Worm (Caenorhabditis elegans): ENCODE results near the gene C06E1.1.

The C06E1.1 gene

DNA sequence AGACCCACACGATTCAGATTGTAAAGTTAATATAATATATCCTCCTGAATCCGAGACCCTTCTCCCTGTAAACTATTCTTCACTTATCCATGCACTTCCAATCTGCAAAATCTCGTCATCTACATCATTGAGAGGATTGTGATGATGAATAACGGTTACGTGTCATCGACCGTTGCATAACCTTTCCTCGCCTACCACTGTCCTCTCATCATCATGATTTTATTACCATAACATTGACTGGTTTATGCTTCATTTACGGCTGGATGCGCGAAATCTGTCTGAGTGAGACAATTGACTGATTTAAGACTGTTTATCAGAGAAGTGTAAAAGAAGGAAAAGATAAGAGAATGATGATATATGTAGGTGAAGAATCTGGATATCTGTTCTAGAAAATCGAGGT is 14.6 kb downstream of the C06E1.1 start:
- no peak for TF ChIP-seq lin-26 (GFP tag; IDR thresholded peaks at IDR 0.05)
- TF ChIP-seq ztf-26 (tag; optimal IDR thresholded peaks at IDR 0.05), result no peak
- TF ChIP-seq nfya-1 (tag; optimal IDR thresholded peaks at IDR 0.05; ENCODE audit: borderline replicate concordance, insufficient read depth), result no peak
- no peak for TF ChIP-seq attf-5 (GFP tag; optimal IDR thresholded peaks at IDR 0.05)
- TF ChIP-seq nfya-2 (GFP tag; IDR thresholded peaks at IDR 0.05), result no peak
- no peak for TF ChIP-seq mes-4 (tag; optimal IDR thresholded peaks at IDR 0.05)
- TF ChIP-seq nhr-27 (tag; optimal IDR thresholded peaks at IDR 0.05), result no peak
- TF ChIP-seq lin-54 (GFP tag; optimal IDR thresholded peaks at IDR 0.05), result no peak
- no peak for TF ChIP-seq mcd-1 (GFP tag; IDR thresholded peaks at IDR 0.05)

DNA sequence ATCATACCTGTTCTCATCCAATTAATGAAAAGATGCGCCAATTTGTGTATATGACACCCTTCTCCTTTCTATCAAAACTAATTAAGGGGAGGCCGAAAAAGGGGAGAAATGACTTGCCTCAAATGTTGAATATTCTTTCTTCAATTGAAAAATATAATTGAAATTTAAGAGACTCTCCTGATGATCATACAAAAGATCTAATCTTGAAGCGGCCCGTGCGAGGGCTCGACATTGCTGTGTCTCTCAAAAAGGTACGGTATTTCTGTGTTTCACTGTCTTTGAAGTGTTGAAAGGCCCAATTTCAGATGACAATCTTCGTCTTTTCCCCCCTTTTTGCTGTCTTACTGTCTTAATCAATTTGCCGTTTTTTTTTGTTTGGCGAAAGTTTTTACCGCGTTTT is 15.4 kb downstream of the C06E1.1 start:
- TF ChIP-seq nhr-80 (tag; optimal IDR thresholded peaks at IDR 0.05) (no peak), fkh-3 (tag; optimal IDR thresholded peaks at IDR 0.05) (no peak), nhr-179 (tag; optimal IDR thresholded peaks at IDR 0.05) (no peak), F39B2.1 (GFP tag; IDR thresholded peaks at IDR 0.05) (no peak), madf-3 (GFP tag; IDR thresholded peaks at IDR 0.05) (no peak), Y95B8A.8 (GFP tag; IDR thresholded peaks at IDR 0.05) (no peak), ceh-58 (GFP tag; IDR thresholded peaks at IDR 0.05) (no peak)

DNA sequence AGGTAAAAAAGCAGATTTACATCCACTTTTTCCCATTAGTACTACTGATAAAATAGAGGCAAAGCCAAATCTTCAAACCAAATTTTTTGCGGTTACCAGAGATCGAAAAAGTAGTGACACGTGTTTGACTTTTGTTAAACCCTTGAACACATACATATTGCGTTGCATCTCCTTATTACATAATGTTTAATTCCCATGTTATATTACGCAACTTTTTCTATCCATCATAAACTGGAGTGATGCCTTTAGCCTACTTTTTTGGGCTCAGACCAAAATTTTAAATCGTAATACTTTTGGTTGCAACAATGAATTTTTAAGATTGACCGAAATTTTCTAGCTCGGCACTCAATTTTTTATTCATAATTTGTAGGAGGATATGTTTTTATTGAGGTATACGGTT is 16.4 kb downstream of the C06E1.1 start:
- TF ChIP-seq bed-2 (GFP tag; IDR thresholded peaks at IDR 0.05) (no peak), hlh-26 (GFP tag; conservative IDR thresholded peaks at IDR 0.05) (no peak), sptf-2 (GFP tag; optimal IDR thresholded peaks at IDR 0.05) (no peak), Y79H2A.3 (GFP tag; conservative IDR thresholded peaks at IDR 0.05) (no peak), T26A5.8 (tag; optimal IDR thresholded peaks at IDR 0.05) (no peak), snpc-4 (GFP tag; optimal IDR thresholded peaks at IDR 0.05) (no peak), snpc-4 (tag; optimal IDR thresholded peaks at IDR 0.05) (no peak), dpff-1 (tag; optimal IDR thresholded peaks at IDR 0.05) (no peak), Y67H2A.10 (GFP tag; conservative IDR thresholded peaks at IDR 0.05) (no peak), ceh-40 (GFP tag; IDR thresholded peaks at IDR 0.05) (no peak), snpc-1.3 (tag; optimal IDR thresholded peaks at IDR 0.05; ENCODE audit: insufficient read depth) (no peak)

DNA sequence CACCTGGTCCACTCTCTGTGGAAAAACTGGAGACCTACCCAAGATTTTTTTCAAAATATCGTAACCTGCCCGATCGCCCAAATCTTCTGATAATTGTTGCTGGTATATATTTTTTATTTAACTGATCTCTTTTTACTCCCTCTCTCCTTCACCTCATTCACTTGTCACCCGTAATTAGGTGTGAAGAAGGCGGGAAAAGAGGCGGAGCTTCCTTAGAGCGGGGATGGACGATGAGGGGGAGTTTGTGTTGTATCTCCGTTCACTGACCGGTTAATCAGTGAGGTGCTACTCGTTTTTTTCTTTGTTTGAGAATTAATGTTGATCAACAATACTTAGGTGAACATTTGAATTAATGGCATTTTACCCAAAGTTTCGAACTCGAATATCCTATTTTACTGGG is 16.8 kb downstream of the C06E1.1 start, which contains the start of gene ceh-16:
TSS of gene ceh-16 (plus strand) at position 301 of the 400 bp plus-strand sequence.
- TF ChIP-seq B0019.2 (GFP tag; conservative IDR thresholded peaks at IDR 0.05) (no peak), ceh-79 (tag; optimal IDR thresholded peaks at IDR 0.05) (no peak), F39B2.1 (GFP tag; IDR thresholded peaks at IDR 0.05) (no peak), rpc-1 (optimal IDR thresholded peaks at IDR 0.05) (no peak), rpc-1 (tag; optimal IDR thresholded peaks at IDR 0.05) (no peak), B0336.3 (GFP tag; IDR thresholded peaks at IDR 0.05) (no peak), repo-1 (tag; optimal IDR thresholded peaks at IDR 0.05) (no peak), tbx-9 (tag; optimal IDR thresholded peaks at IDR 0.05; ENCODE audit: borderline replicate concordance) (no peak), let-526 (GFP tag; IDR thresholded peaks at IDR 0.05) (no peak), gei-17 (GFP tag; optimal IDR thresholded peaks at IDR 0.05) (no peak), mel-28 (tag; optimal IDR thresholded peaks at IDR 0.05; ENCODE audit: borderline replicate concordance) (no peak), ccch-3 (GFP tag; optimal IDR thresholded peaks at IDR 0.05) (no peak), unc-130 (GFP tag; optimal IDR thresholded peaks at IDR 0.05) (no peak), snpc-3.4 (tag; optimal IDR thresholded peaks at IDR 0.05) (no peak), cebp-2 (GFP tag; IDR thresholded peaks at IDR 0.05) (no peak), Y53G8AR.9 (GFP tag; conservative IDR thresholded peaks at IDR 0.05) (no peak), snpc-1.1 (tag; optimal IDR thresholded peaks at IDR 0.05; ENCODE audit: insufficient read depth) (no peak), C06A6.2 (GFP tag; conservative IDR thresholded peaks at IDR 0.05) (no peak), ekl-4 (GFP tag; IDR thresholded peaks at IDR 0.05) (no peak), egl-18 (GFP tag; IDR thresholded peaks at IDR 0.05) (no peak), egrh-3 (GFP tag; IDR thresholded peaks at IDR 0.05) (no peak)
